Fruit fly (Drosophila melanogaster) Kc167 (cell line): ENCODE data around the gene Coq2.

Experiments
- Myc ChIP-seq: fragments of >200 bp; optimal IDR thresholded peaks from 2 replicates; lab custom pipeline; 2017; ENCODE audit warnings: missing external identifiers
- Sin3A ChIP-seq: fragments of >200 bp; optimal IDR thresholded peaks from 2 replicates; lab custom pipeline; 2018; ENCODE audit warnings: missing external identifiers
- h ChIP-seq: fragments of >200 bp; optimal IDR thresholded peaks from 3 replicates; lab custom pipeline; 2018; ENCODE audit warnings: missing external identifiers
- insv ChIP-seq: fragments of >200 bp; optimal IDR thresholded peaks from 3 replicates; lab custom pipeline; 2018; ENCODE audit warnings: missing external identifiers

DNA sequence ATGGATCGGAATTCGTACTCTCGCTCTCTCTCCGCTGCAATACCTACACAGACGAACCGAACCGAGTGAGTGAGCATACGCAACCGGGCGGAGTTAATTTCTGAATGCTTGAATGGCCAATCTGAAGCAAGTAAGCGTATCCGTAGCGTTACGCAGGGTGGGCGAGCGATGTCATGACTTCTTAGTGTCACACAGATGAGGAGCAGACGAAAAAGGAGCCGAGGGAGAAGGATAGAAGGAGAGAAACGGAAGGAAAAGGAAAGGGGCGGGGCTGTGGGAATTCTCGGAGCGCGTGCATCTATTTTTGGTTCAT lies 18.1 kb upstream of the Coq2 start:
- TF ChIP-seq insv (lab: Kevin White, UChicago) (no peak), Sin3A (lab: Kevin White, UChicago) (no peak), h (lab: Kevin White, UChicago) (no peak), Myc (lab: Kevin White, UChicago) (no peak)
